Fruit fly (Drosophila melanogaster): ENCODE measurements around the gene CG3402.

The CG3402 gene

DNA sequence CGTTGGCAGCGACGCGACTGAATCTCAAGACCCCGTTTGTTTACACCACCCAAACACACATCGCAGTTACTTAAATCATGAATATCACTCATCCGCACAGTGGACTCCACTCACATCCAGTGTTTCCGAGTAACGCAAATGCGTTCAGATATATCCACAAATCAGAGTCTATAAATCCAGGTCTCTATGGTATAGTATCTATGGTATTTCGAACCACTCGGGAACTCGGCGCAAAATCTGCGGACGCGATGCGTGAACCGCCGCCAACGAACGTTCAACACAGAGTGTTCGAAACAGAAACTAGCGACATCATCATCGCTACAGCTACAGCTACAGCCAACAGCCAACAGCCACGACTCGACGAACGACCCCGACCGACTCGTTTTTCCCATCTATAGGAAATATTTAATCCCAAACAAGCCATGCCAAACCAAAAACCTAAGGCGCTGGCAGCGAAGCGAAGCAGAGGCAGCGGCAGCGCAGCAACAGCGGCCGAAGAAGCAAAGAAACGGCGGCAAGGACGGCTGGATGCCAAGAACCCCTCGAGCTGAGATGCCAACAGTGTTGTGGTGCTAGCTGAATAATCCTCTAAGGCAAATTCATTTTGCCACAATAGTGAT is 46.2 kb upstream of the CG3402 start, which contains the start of gene CG13894 (continued):
- TF ChIP-seq knrl (GFP tag; IDR thresholded peaks at IDR 0.05; ENCODE audit: partially characterized antibody) (peak; percentile 20; the same call in 1 of the 3 replicates), Oaz (GFP tag; IDR thresholded peaks at IDR 0.05) (no peak), zfh2 (GFP tag; optimal IDR thresholded peaks at IDR 0.05) (no peak), MTF-1 (GFP tag; optimal IDR thresholded peaks at IDR 0.05; ENCODE audit: borderline replicate concordance) (no peak), Kr (GFP tag; optimal IDR thresholded peaks at IDR 0.05) (no peak), CG42726 (GFP tag; IDR thresholded peaks at IDR 0.05; ENCODE audit: partially characterized antibody) (peak; percentile 24; the same call in 1 of the 2 replicates), sob (GFP tag; IDR thresholded peaks at IDR 0.05) (peak; percentile 29; the same call in 1 of the 2 replicates), Dip2 (GFP tag; IDR thresholded peaks at IDR 0.05) (no peak), kah (GFP tag; optimal IDR thresholded peaks at IDR 0.05) (no peak), chinmo (GFP tag; IDR thresholded peaks at IDR 0.05; ENCODE audit: partially characterized antibody) (peak; percentile 82; the same call in 2 of the 4 replicates), tap (tag; optimal IDR thresholded peaks at IDR 0.05) (no peak), CG4854 (GFP tag; optimal IDR thresholded peaks at IDR 0.05) (no peak), kay (GFP tag; optimal IDR thresholded peaks at IDR 0.05) (no peak), CG8944 (GFP tag; optimal IDR thresholded peaks at IDR 0.05) (no peak), slou (GFP tag; optimal IDR thresholded peaks at IDR 0.05) (no peak), ash1 (GFP tag; optimal IDR thresholded peaks at IDR 0.05) (peak; percentile 47), lab (GFP tag; optimal IDR thresholded peaks at IDR 0.05) (peak; percentile 37), Hmr (GFP tag; optimal IDR thresholded peaks at IDR 0.05) (no peak), CG8290 (GFP tag; optimal IDR thresholded peaks at IDR 0.05) (peak; percentile 96), CG8290 (tag; optimal IDR thresholded peaks at IDR 0.05) (peak in 1 of 2 experiments; percentile 87), abd-A (tag; optimal IDR thresholded peaks at IDR 0.05) (peak; percentile 66), Hr78 (GFP tag; optimal IDR thresholded peaks at IDR 0.05) (no peak), Nf-YA (GFP tag; IDR thresholded peaks at IDR 0.05) (no peak), stwl (tag; optimal IDR thresholded peaks at IDR 0.05) (no peak), Drgx (GFP tag; IDR thresholded peaks at IDR 0.05) (peak; percentile 31; the same call in 1 of the 2 replicates), CG32767 (GFP tag; IDR thresholded peaks at IDR 0.05) (no peak; the same call in 1 of the 2 replicates), CG11398 (GFP tag; optimal IDR thresholded peaks at IDR 0.05) (peak; percentile 40), gro (GFP tag; optimal IDR thresholded peaks at IDR 0.05) (peak; percentile 23), Ptx1 (GFP tag; IDR thresholded peaks at IDR 0.05) (0 out of 2 replicates have a peak, but pooled peaks have one; percentile 19), Optix (GFP tag; IDR thresholded peaks at IDR 0.05) (0 out of 3 replicates have a peak, but pooled peaks have one; percentile 17), gsb (GFP tag; IDR thresholded peaks at IDR 0.05) (no peak), Deaf1 (tag; optimal IDR thresholded peaks at IDR 0.05) (peak; percentile 95), CG3838 (GFP tag; optimal IDR thresholded peaks at IDR 0.05) (peak; percentile 12), sens-2 (GFP tag; IDR thresholded peaks at IDR 0.05) (0 out of 2 replicates have a peak, but pooled peaks have one; percentile 22), Bgb (GFP tag; IDR thresholded peaks at IDR 0.05; ENCODE audit: partially characterized antibody) (peak; percentile 46; the same call in 1 of the 2 replicates), CG32532 (GFP tag; IDR thresholded peaks at IDR 0.05) (peak; percentile 21; the same call in 1 of the 2 replicates), Bteb2 (GFP tag; optimal IDR thresholded peaks at IDR 0.05) (peak; percentile 37), p53 (GFP tag; optimal IDR thresholded peaks at IDR 0.05) (no peak), Atf3 (GFP tag; optimal IDR thresholded peaks at IDR 0.05) (peak; percentile 3), ci (GFP tag; IDR thresholded peaks at IDR 0.05) (peak; percentile 71; the same call in 2 of the 3 replicates), CG17328 (GFP tag; IDR thresholded peaks at IDR 0.05) (no peak), z (GFP tag; IDR thresholded peaks at IDR 0.05) (peak; percentile 68; the same call in 1 of the 3 replicates), seq (GFP tag; IDR thresholded peaks at IDR 0.05) (no peak), PHDP (tag; optimal IDR thresholded peaks at IDR 0.05) (peak; percentile 19), CG17829 (tag; optimal IDR thresholded peaks at IDR 0.05) (no peak), CG16813 (GFP tag; IDR thresholded peaks at IDR 0.05; ENCODE audit: partially characterized antibody) (0 out of 3 replicates have a peak, but pooled peaks have one; percentile 25), Jarid2 (GFP tag; optimal IDR thresholded peaks at IDR 0.05) (peak; percentile 63), HmgD (GFP tag; optimal IDR thresholded peaks at IDR 0.05) (no peak), CG11695 (GFP tag; IDR thresholded peaks at IDR 0.05) (peak; percentile 13; the same call in 1 of the 3 replicates)

Data from whole organism, embryonic.